Worm (Caenorhabditis elegans): ENCODE data around the gene F22B8.3.

ce11 chrV:16073856-16074255, 16.9 kb upstream of the F22B8.3 start, which contains the start of gene srj-10:
- TF ChIP-seq nhr-237 (tag; optimal IDR thresholded peaks at IDR 0.05) (no peak), nhr-11 (tag; optimal IDR thresholded peaks at IDR 0.05) (no peak), mdl-1 (tag; optimal IDR thresholded peaks at IDR 0.05) (no peak), unc-62 (GFP tag; optimal IDR thresholded peaks at IDR 0.05) (no peak), lsy-2 (tag; optimal IDR thresholded peaks at IDR 0.05) (no peak), elt-3 (tag; optimal IDR thresholded peaks at IDR 0.05) (no peak), crh-2 (tag; optimal IDR thresholded peaks at IDR 0.05) (no peak), ztf-4 (tag; optimal IDR thresholded peaks at IDR 0.05) (no peak)

All from whole organism, L2 larva.